Fruit fly (Drosophila melanogaster) whole organism, prepupa: ENCODE measurements around the gene CG4041.

ENCODE experiments used
- CG11294 ChIP-seq: fragments of 200-800 bp; sonication (Bioruptor generic); IDR thresholded peaks from 2 replicates; pipeline ENCODE4 v1.3.6; 2022; ENCODE audit warnings: missing biosample characterization, missing genetic modification characterization
- CG6808 ChIP-seq: fragments of 200-800 bp; sonication (Bioruptor generic); optimal IDR thresholded peaks from 3 replicates; lab custom pipeline; 2017; ENCODE audit warnings: missing biosample characterization, missing genetic modification characterization, mild to moderate bottlenecking, moderate library complexity, missing genetic modification reagents
- CG6854 ChIP-seq: fragments of 200-800 bp; sonication (Bioruptor generic); optimal IDR thresholded peaks from 2 replicates; lab custom pipeline; 2017; ENCODE audit warnings: missing biosample characterization, mild to moderate bottlenecking, missing genetic modification characterization
- Eip75B ChIP-seq: fragments of 200-800 bp; sonication (Bioruptor generic); optimal IDR thresholded peaks from 3 replicates; lab custom pipeline; 2016; ENCODE audit warnings: missing biosample characterization, missing genetic modification characterization
- Eip93F ChIP-seq: fragments of 200-800 bp; sonication (Bioruptor generic); optimal IDR thresholded peaks from 2 replicates; lab custom pipeline; 2016; ENCODE audit warnings: missing biosample characterization, mild to moderate bottlenecking, missing genetic modification characterization
- Sox102F ChIP-seq: fragments of 200-800 bp; sonication (Bioruptor generic); optimal IDR thresholded peaks from 2 replicates; lab custom pipeline; 2016; ENCODE audit warnings: missing biosample characterization, mild to moderate bottlenecking, missing genetic modification characterization
- Sox15 ChIP-seq: fragments of 200-800 bp; sonication (Bioruptor generic); optimal IDR thresholded peaks from 3 replicates; lab custom pipeline; 2016; ENCODE audit warnings: missing biosample characterization, missing genetic modification characterization
- fd59A ChIP-seq: fragments of 200-800 bp; sonication (Bioruptor generic); optimal IDR thresholded peaks from 2 replicates; lab custom pipeline; 2017; ENCODE audit warnings: missing biosample characterization, mild to moderate bottlenecking, missing genetic modification characterization, missing genetic modification reagents
- pdm3 ChIP-seq: fragments of 200-800 bp; sonication (Bioruptor generic); optimal IDR thresholded peaks from 3 replicates; lab custom pipeline; 2016; ENCODE audit warnings: missing biosample characterization, missing genetic modification characterization

DNA sequence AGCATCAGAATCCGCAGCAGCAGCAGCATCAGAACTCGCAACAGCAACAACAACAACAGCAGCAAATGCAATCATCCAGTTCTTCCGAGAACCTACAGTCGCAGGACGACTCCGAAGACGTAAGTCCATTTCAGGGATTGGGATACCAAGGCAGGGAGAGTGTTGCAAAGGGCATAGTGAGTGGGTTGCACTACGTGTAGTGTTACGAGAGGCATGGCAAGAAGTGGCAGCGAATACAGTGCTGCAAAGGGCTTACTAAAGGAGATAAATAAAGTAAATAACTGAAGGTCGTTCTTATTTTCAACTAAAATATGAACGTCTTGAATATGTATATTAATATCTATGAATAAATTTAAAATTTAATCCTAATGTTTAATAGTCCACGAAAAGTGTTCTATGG is 7.2 kb downstream of the CG4041 start:
- TF ChIP-seq Sox102F (GFP tag; lab: Kevin White, UChicago) = no peak
- TF ChIP-seq Eip75B (GFP tag; lab: Kevin White, UChicago) = no peak
- no peak for TF ChIP-seq pdm3 (GFP tag; lab: Kevin White, UChicago)
- TF ChIP-seq CG6854 = no peak
- TF ChIP-seq Sox15 (GFP tag; lab: Kevin White, UChicago) = no peak
- TF ChIP-seq CG6808 (GFP tag; lab: Kevin White, UChicago) = no peak
- TF ChIP-seq CG11294 (GFP tag; lab: Robert Waterston, UW) = no peak
- no peak for TF ChIP-seq Eip93F
- no peak for TF ChIP-seq fd59A (GFP tag; lab: Kevin White, UChicago)
